Fruit fly (Drosophila melanogaster) whole organism, embryonic: ENCODE results near the gene Tasp1.

Experiments used
- BEAF-32 ChIP-seq: fragments of 200-800 bp; sonication (Bioruptor generic); optimal IDR thresholded peaks from 3 replicates; lab custom pipeline; 2017; ENCODE audit warnings: missing biosample characterization, missing genetic modification characterization, mild to moderate bottlenecking, moderate library complexity, missing genetic modification reagents
- Bgb ChIP-seq: fragments of 200-800 bp; sonication (Bioruptor generic); IDR thresholded peaks from 2 replicates; pipeline ENCODE4 v1.3.6; 2022; ENCODE audit warnings: missing biosample characterization, missing genetic modification characterization; ENCODE audit not compliant: partially characterized antibody
- CG1024 ChIP-seq: fragments of 200-800 bp; sonication (Bioruptor generic); IDR thresholded peaks from 2 replicates; pipeline ENCODE4 v1.3.6; 2022; ENCODE audit warnings: missing biosample characterization, missing genetic modification characterization
- CG10267 ChIP-seq: fragments of 200-800 bp; sonication (Bioruptor generic); optimal IDR thresholded peaks from 2 replicates; lab custom pipeline; 2018; ENCODE audit warnings: missing biosample characterization, mild to moderate bottlenecking, missing genetic modification characterization, moderate library complexity
- CG10431 ChIP-seq: fragments of 200-800 bp; sonication (Bioruptor generic); optimal IDR thresholded peaks from 3 replicates; lab custom pipeline; 2018; ENCODE audit warnings: missing biosample characterization, mild to moderate bottlenecking, missing genetic modification characterization
- CG11093 ChIP-seq: fragments of 200-800 bp; sonication (Bioruptor generic); IDR thresholded peaks from 3 replicates; pipeline ENCODE4 v1.3.6; 2022; ENCODE audit warnings: missing biosample characterization, missing genetic modification characterization
- CG12155 ChIP-seq: fragments of 200-800 bp; sonication (Bioruptor generic); optimal IDR thresholded peaks from 3 replicates; lab custom pipeline; 2016; ENCODE audit warnings: missing biosample characterization, missing genetic modification characterization
- CG17361 ChIP-seq: fragments of 200-800 bp; sonication (Bioruptor generic); IDR thresholded peaks from 3 replicates; pipeline ENCODE4 v1.3.6; 2022; ENCODE audit warnings: missing biosample characterization, missing genetic modification characterization
- CG17385 ChIP-seq: fragments of 200-800 bp; sonication (Bioruptor generic); optimal IDR thresholded peaks from 3 replicates; lab custom pipeline; 2018; ENCODE audit warnings: missing biosample characterization, mild to moderate bottlenecking, missing genetic modification characterization
- CG2120 ChIP-seq: fragments of 200-800 bp; sonication (Bioruptor generic); optimal IDR thresholded peaks from 3 replicates; lab custom pipeline; 2016; ENCODE audit warnings: missing biosample characterization, missing genetic modification characterization
- CG2875 ChIP-seq: fragments of 200-800 bp; sonication (Bioruptor generic); optimal IDR thresholded peaks from 2 replicates; lab custom pipeline; 2017; ENCODE audit warnings: missing biosample characterization, mild to moderate bottlenecking, missing genetic modification characterization, missing genetic modification reagents
- CG4424 ChIP-seq: fragments of 200-800 bp; sonication (Bioruptor generic); optimal IDR thresholded peaks from 3 replicates; lab custom pipeline; 2016; ENCODE audit warnings: missing biosample characterization, missing genetic modification characterization
- CG5953 ChIP-seq: fragments of 200-800 bp; sonication (Bioruptor generic); IDR thresholded peaks from 2 replicates; pipeline ENCODE4 v1.3.6; 2022; ENCODE audit warnings: missing biosample characterization, missing genetic modification characterization
- CG7556 ChIP-seq: fragments of 200-800 bp; sonication (Bioruptor generic); optimal IDR thresholded peaks from 2 replicates; lab custom pipeline; 2017; ENCODE audit warnings: missing biosample characterization, mild to moderate bottlenecking, missing genetic modification characterization
- CG7745 ChIP-seq: fragments of 200-800 bp; sonication (Bioruptor generic); optimal IDR thresholded peaks from 2 replicates; lab custom pipeline; 2018; ENCODE audit warnings: missing biosample characterization, mild to moderate bottlenecking, missing genetic modification characterization, moderate library complexity
- CG8388 ChIP-seq: fragments of 200-800 bp; sonication (Bioruptor generic); optimal IDR thresholded peaks from 2 replicates; lab custom pipeline; 2019; ENCODE audit warnings: missing biosample characterization, mild to moderate bottlenecking, missing genetic modification characterization, moderate library complexity
- CG8924 ChIP-seq: fragments of 200-800 bp; optimal IDR thresholded peaks from 3 replicates; lab custom pipeline; 2019; ENCODE audit warnings: missing biosample characterization, mild to moderate bottlenecking, missing genetic modification characterization, moderate library complexity
- Dbx ChIP-seq: fragments of 200-800 bp; sonication (Bioruptor generic); IDR thresholded peaks from 3 replicates; pipeline ENCODE4 v1.3.6; 2022; ENCODE audit warnings: missing biosample characterization, missing genetic modification characterization
- Deaf1 ChIP-seq: fragments of 200-800 bp; optimal IDR thresholded peaks from 3 replicates; lab custom pipeline; 2019; ENCODE audit warnings: missing biosample characterization, mild to moderate bottlenecking, missing genetic modification characterization, moderate library complexity
- Dek ChIP-seq: fragments of 200-800 bp; sonication (Bioruptor generic); optimal IDR thresholded peaks from 3 replicates; lab custom pipeline; 2019; ENCODE audit warnings: missing biosample characterization, mild to moderate bottlenecking, missing genetic modification characterization, moderate library complexity
- E2f2 ChIP-seq: fragments of 200-800 bp; sonication (Bioruptor generic); IDR thresholded peaks from 2 replicates; pipeline ENCODE4 v1.3.6; 2022; ENCODE audit warnings: missing biosample characterization, missing genetic modification characterization
- HHEX ChIP-seq: fragments of 200-800 bp; sonication (Bioruptor generic); optimal IDR thresholded peaks from 3 replicates; lab custom pipeline; 2017; ENCODE audit warnings: missing biosample characterization, mild to moderate bottlenecking, missing genetic modification characterization, missing genetic modification reagents
- Hand ChIP-seq: fragments of 200-800 bp; sonication (Bioruptor generic); optimal IDR thresholded peaks from 2 replicates; lab custom pipeline; 2017; ENCODE audit warnings: mild to moderate bottlenecking, missing biosample characterization, missing genetic modification reagents, missing genetic modification characterization
- HmgZ ChIP-seq: fragments of 200-800 bp; sonication (Bioruptor generic); optimal IDR thresholded peaks from 2 replicates; lab custom pipeline; 2018; ENCODE audit warnings: missing biosample characterization, mild to moderate bottlenecking, missing genetic modification characterization
- NK7.1 ChIP-seq: fragments of 200-800 bp; sonication (Bioruptor generic); optimal IDR thresholded peaks from 3 replicates; lab custom pipeline; 2016; ENCODE audit warnings: missing biosample characterization, missing genetic modification characterization
- Trl ChIP-seq, 3 experiments: fragments of >200 bp in 2 of 3; fragments of 200-800 bp in 1 of 3; sonication (Bioruptor generic) in 1 of 3; optimal IDR thresholded peaks; 2 replicates in 1 of 3; 3 replicates in 2 of 3; lab custom pipeline; 2016 to 2017; ENCODE audit warnings: missing biosample characterization in 1 of 3, missing genetic modification characterization in 1 of 3
- Xbp1 ChIP-seq: fragments of 200-800 bp; sonication (Bioruptor generic); optimal IDR thresholded peaks from 3 replicates; lab custom pipeline; 2016; ENCODE audit warnings: missing biosample characterization, mild to moderate bottlenecking, missing genetic modification characterization
- YL-1 ChIP-seq: fragments of 200-800 bp; sonication (Bioruptor generic); optimal IDR thresholded peaks from 3 replicates; lab custom pipeline; 2017; ENCODE audit warnings: missing biosample characterization, mild to moderate bottlenecking, missing genetic modification characterization
- caup ChIP-seq: fragments of 200-800 bp; sonication (Bioruptor generic); optimal IDR thresholded peaks from 3 replicates; lab custom pipeline; 2017; ENCODE audit warnings: missing biosample characterization, mild to moderate bottlenecking, missing genetic modification characterization, moderate library complexity; ENCODE audit not compliant: severe bottlenecking
- chinmo ChIP-seq: fragments of 200-800 bp; sonication (Bioruptor generic); IDR thresholded peaks from 4 replicates; pipeline ENCODE4 v1.3.6; 2022; ENCODE audit warnings: missing biosample characterization, missing genetic modification characterization; ENCODE audit not compliant: partially characterized antibody
- chn ChIP-seq: fragments of 200-800 bp; sonication (Bioruptor generic); optimal IDR thresholded peaks from 2 replicates; lab custom pipeline; 2016; ENCODE audit warnings: missing biosample characterization, missing genetic modification characterization
- cwo ChIP-seq: fragments of 200-800 bp; sonication (Bioruptor generic); optimal IDR thresholded peaks from 3 replicates; lab custom pipeline; 2017; ENCODE audit warnings: missing biosample characterization, missing genetic modification characterization, mild to moderate bottlenecking, moderate library complexity, missing genetic modification reagents
- dm ChIP-seq: fragments of 200-800 bp; sonication (Bioruptor generic); optimal IDR thresholded peaks from 3 replicates; lab custom pipeline; 2016; ENCODE audit warnings: missing biosample characterization, missing genetic modification characterization
- en ChIP-seq: fragments of 200-800 bp; sonication (Bioruptor generic); optimal IDR thresholded peaks from 2 replicates; lab custom pipeline; 2016; ENCODE audit warnings: missing biosample characterization, missing genetic modification characterization
- ftz-f1 ChIP-seq: fragments of 200-800 bp; sonication (Bioruptor generic); optimal IDR thresholded peaks from 2 replicates; lab custom pipeline; 2016; ENCODE audit warnings: missing biosample characterization, missing genetic modification characterization
- gce ChIP-seq: fragments of 200-800 bp; sonication (Bioruptor generic); IDR thresholded peaks from 3 replicates; pipeline ENCODE4 v1.3.6; 2022; ENCODE audit warnings: missing biosample characterization, missing genetic modification characterization
- gfzf ChIP-seq: fragments of 200-800 bp; sonication (Bioruptor generic); optimal IDR thresholded peaks from 2 replicates; lab custom pipeline; 2016; ENCODE audit warnings: missing biosample characterization, mild to moderate bottlenecking, missing genetic modification characterization, moderate library complexity
- hb ChIP-seq: fragments of 200-800 bp; sonication (Bioruptor generic); IDR thresholded peaks from 3 replicates; pipeline ENCODE4 v1.3.6; 2022; ENCODE audit warnings: missing biosample characterization, missing genetic modification characterization; ENCODE audit not compliant: partially characterized antibody
- jumu ChIP-seq: fragments of 200-800 bp; sonication (Bioruptor generic); optimal IDR thresholded peaks from 3 replicates; lab custom pipeline; 2016; ENCODE audit warnings: missing biosample characterization, missing genetic modification characterization
- lab ChIP-seq: fragments of 200-800 bp; sonication (Bioruptor generic); optimal IDR thresholded peaks from 3 replicates; lab custom pipeline; 2017; ENCODE audit warnings: missing biosample characterization, missing genetic modification characterization, mild to moderate bottlenecking, moderate library complexity, missing genetic modification reagents
- onecut ChIP-seq: fragments of 200-800 bp; sonication (Bioruptor generic); IDR thresholded peaks from 2 replicates; pipeline ENCODE4 v1.3.6; 2022; ENCODE audit warnings: missing biosample characterization, missing genetic modification characterization
- scrt ChIP-seq: fragments of 200-800 bp; sonication (Bioruptor generic); optimal IDR thresholded peaks from 2 replicates; lab custom pipeline; 2018; ENCODE audit warnings: missing biosample characterization, mild to moderate bottlenecking, missing genetic modification characterization, moderate library complexity
- sd ChIP-seq: fragments of 200-800 bp; sonication (Bioruptor generic); optimal IDR thresholded peaks from 3 replicates; lab custom pipeline; 2018; ENCODE audit warnings: missing biosample characterization, mild to moderate bottlenecking, missing genetic modification characterization, moderate library complexity
- sens ChIP-seq: fragments of 200-800 bp; sonication (Bioruptor generic); peaks from one replicate; lab custom pipeline; 2016; ENCODE audit warnings: missing biosample characterization, missing genetic modification characterization
- tap ChIP-seq: fragments of 200-800 bp; optimal IDR thresholded peaks from 3 replicates; lab custom pipeline; 2019; ENCODE audit warnings: missing biosample characterization, mild to moderate bottlenecking, missing genetic modification characterization, moderate library complexity
- ttk ChIP-seq: fragments of 200-800 bp; sonication (Bioruptor generic); IDR thresholded peaks from 2 replicates; pipeline ENCODE4 v2.1.2; 2022; ENCODE audit warnings: missing biosample characterization, missing genetic modification characterization
- unpg ChIP-seq: fragments of 200-800 bp; sonication (Bioruptor generic); optimal IDR thresholded peaks from 3 replicates; lab custom pipeline; 2018; ENCODE audit warnings: missing biosample characterization, mild to moderate bottlenecking, missing genetic modification characterization, moderate library complexity
- z ChIP-seq: fragments of 200-800 bp; sonication (Bioruptor generic); IDR thresholded peaks from 3 replicates; pipeline ENCODE4 v1.3.6; 2022; ENCODE audit warnings: missing biosample characterization, missing genetic modification characterization

Tasp1 gene

DNA sequence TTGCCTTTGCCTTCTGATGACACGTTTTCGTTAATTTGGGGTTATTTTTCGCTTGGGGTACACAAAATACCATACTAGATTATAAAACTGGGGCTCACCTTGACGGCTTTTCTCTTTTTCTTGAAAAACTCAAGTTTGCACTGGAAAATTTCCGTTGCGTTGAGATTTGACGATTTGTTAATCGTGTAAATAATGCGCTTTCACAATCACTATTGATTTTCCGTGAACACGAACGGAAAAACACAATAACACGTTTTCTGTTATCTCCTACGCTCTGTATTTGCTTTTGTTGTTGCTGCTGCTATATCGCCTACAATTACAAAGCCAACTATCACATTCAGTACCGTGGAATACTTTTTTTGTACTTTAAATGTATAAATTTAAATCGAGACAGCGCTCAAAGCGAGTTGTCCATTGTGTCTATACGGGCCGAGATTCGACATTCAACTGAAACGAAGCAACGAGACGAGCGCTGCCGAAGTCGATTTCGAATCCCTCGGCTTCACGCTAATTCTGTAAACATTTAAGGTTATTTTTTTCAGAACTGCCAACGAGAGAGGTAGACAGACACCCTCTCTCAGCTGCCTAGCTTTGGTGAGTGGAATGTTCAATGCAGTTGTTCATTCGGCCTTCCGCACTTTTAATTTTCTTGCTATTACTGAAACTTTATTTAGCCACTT, 40.8 kb downstream of the Tasp1 start (continued):
- TF ChIP-seq CG2120 (GFP tag; lab: Kevin White, UChicago) (no peak), CG17361 (peak; percentile 0; the same call in 1 of the 3 replicates), sd (tag; lab: Kevin White, UChicago) (peak; percentile 89), tap (tag; lab: Kevin White, UChicago) (peak; percentile 52), CG10431 (GFP tag; lab: Kevin White, UChicago) (peak; percentile 47), gce (GFP tag; lab: Robert Waterston, UW) (peak; percentile 66; the same call in 1 of the 3 replicates), sens (GFP tag; lab: Kevin White, UChicago) (peak; percentile 89), unpg (peak; percentile 10), gfzf (no peak), Bgb (GFP tag; lab: Robert Waterston, UW) (0 out of 2 replicates have a peak, but pooled peaks have one; percentile 27), CG1024 (GFP tag; lab: Robert Waterston, UW) (0 out of 2 replicates have a peak, but pooled peaks have one; percentile 7), jumu (GFP tag; lab: Kevin White, UChicago) (no peak), CG2875 (GFP tag; lab: Kevin White, UChicago) (peak; percentile 5), BEAF-32 (no peak), CG11093 (GFP tag; lab: Robert Waterston, UW) (no peak), Xbp1 (GFP tag; lab: Kevin White, UChicago) (peak; percentile 5), scrt (GFP tag; lab: Kevin White, UChicago) (peak; percentile 8), E2f2 (GFP tag; lab: Robert Waterston, UW) (no peak), CG17385 (GFP tag; lab: Kevin White, UChicago) (peak; percentile 1), NK7.1 (GFP tag; lab: Kevin White, UChicago) (no peak), caup (GFP tag; lab: Kevin White, UChicago) (peak; percentile 65), CG8388 (GFP tag; lab: Kevin White, UChicago) (no peak), CG7556 (GFP tag; lab: Kevin White, UChicago) (no peak), dm (no peak), cwo (peak; percentile 15), YL-1 (GFP tag; lab: Kevin White, UChicago) (no peak), CG8924 (tag; lab: Kevin White, UChicago) (peak; percentile 89), chinmo (peak; percentile 94), CG12155 (peak; percentile 91), ttk (0 out of 2 replicates have a peak, but pooled peaks have one; percentile 6), Dek (tag; lab: Kevin White, UChicago) (peak; percentile 14), ftz-f1 (GFP tag; lab: Kevin White, UChicago) (peak; percentile 75), z (GFP tag; lab: Robert Waterston, UW) (peak; percentile 61; the same call in 2 of the 3 replicates), CG10267 (tag; lab: Kevin White, UChicago) (peak; percentile 4), hb (no peak), Trl (optimal IDR thresholded peaks at IDR 0.05; lab: Kevin White, UChicago) (peak in 1 of 2 experiments; percentile 66), Trl (GFP tag; optimal IDR thresholded peaks at IDR 0.05; lab: Kevin White, UChicago) (no peak), en (GFP tag; lab: Kevin White, UChicago) (no peak), Hand (GFP tag; lab: Kevin White, UChicago) (peak; percentile 53), lab (peak; percentile 23), HmgZ (tag; lab: Kevin White, UChicago) (peak; percentile 78), CG5953 (GFP tag; lab: Robert Waterston, UW) (peak; percentile 16; the same call in 1 of the 2 replicates), CG7745 (tag; lab: Kevin White, UChicago) (peak; percentile 37), onecut (GFP tag; lab: Robert Waterston, UW) (peak; percentile 67), HHEX (peak; percentile 7), chn (GFP tag; lab: Kevin White, UChicago) (no peak), CG4424 (GFP tag; lab: Kevin White, UChicago) (no peak), Dbx (GFP tag; lab: Robert Waterston, UW) (peak; percentile 23; the same call in 2 of the 3 replicates), Deaf1 (tag; lab: Kevin White, UChicago) (peak; percentile 100)
